Worm (Caenorhabditis elegans) whole organism, L4/young adult: ENCODE results near the gene ddn-3.

Experiments
- W03F9.2 ChIP-seq: fragments of 150-350 bp; optimal IDR thresholded peaks from 2 replicates; lab custom pipeline; 2014; ENCODE audit warnings: missing biosample characterization, missing genetic modification characterization
- him-1 ChIP-seq: sonication (generic microtip); optimal IDR thresholded peaks from 2 replicates; lab custom pipeline; 2016; ENCODE audit warnings: missing genotype, missing genetic modification reagents, missing genetic modification characterization, missing compliant biosample characterization

DNA sequence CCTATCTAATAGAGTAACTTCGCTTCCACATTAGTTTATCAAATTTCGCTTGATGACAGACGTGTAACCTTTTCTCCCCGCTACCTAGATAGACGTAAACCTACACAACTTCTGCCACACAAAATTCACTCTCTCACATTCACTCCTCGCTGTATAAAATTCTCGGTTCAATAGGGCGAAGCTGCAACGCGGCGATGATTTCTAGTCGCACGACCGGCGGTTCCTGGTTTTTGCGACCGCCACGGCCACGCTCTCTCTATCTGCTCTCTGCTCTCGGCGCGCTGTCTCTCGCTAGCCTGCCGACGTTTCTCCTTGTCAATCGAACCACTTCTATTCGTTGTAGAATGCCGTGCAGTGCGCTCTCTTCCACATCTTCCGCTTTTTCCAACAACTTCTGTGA, 39.9 kb upstream of the ddn-3 start:
- TF ChIP-seq him-1 (tag; lab: Kevin White, UChicago) (peak; percentile 50), W03F9.2 (tag; lab: Kevin White, UChicago) (peak; percentile 67)
